Fruit fly (Drosophila melanogaster): Measurements from ENCODE around the gene CG15529.

CG15529 gene

dm6 chr3R:30153864-30154263, 2.0 kb downstream of the CG15529 start:
- TF ChIP-seq Pif1A (GFP tag; optimal IDR thresholded peaks at IDR 0.05): no peak
- TF ChIP-seq CG14655 (GFP tag; optimal IDR thresholded peaks at IDR 0.05): no peak
- TF ChIP-seq CG8159 (tag; optimal IDR thresholded peaks at IDR 0.05): no peak
- peak; percentile 17; the same call in 1 of the 3 replicates for TF ChIP-seq CG4496 (GFP tag; IDR thresholded peaks at IDR 0.05)
- TF ChIP-seq CG32121 (GFP tag; IDR thresholded peaks at IDR 0.05): no peak
- TF ChIP-seq Pif1B (GFP tag; optimal IDR thresholded peaks at IDR 0.05): no peak
- TF ChIP-seq CG10348 (GFP tag; IDR thresholded peaks at IDR 0.05): no peak

- peak; percentile 46 for TF ChIP-seq CG32121 (GFP tag; IDR thresholded peaks at IDR 0.05)
- no peak for TF ChIP-seq CG8301 (tag; optimal IDR thresholded peaks at IDR 0.05)
- TF ChIP-seq CG14655 (GFP tag; optimal IDR thresholded peaks at IDR 0.05): peak; percentile 33
- no peak for TF ChIP-seq CG9948 (tag; optimal IDR thresholded peaks at IDR 0.05)
- peak; percentile 59; the same call in 1 of the 2 replicates for TF ChIP-seq Ets98B (GFP tag; IDR thresholded peaks at IDR 0.05)
- TF ChIP-seq Pif1B (GFP tag; optimal IDR thresholded peaks at IDR 0.05): peak; percentile 30
- no peak for TF ChIP-seq CG10348 (GFP tag; IDR thresholded peaks at IDR 0.05)
- TF ChIP-seq Snoo (tag; optimal IDR thresholded peaks at IDR 0.05): no peak
- no peak for TF ChIP-seq CG17806 (tag; optimal IDR thresholded peaks at IDR 0.05)
- no peak for TF ChIP-seq CG15710 (tag; optimal IDR thresholded peaks at IDR 0.05)
- TF ChIP-seq Pif1A (GFP tag; optimal IDR thresholded peaks at IDR 0.05): peak; percentile 38
- no peak for TF ChIP-seq D1 (tag; optimal IDR thresholded peaks at IDR 0.05)
- TF ChIP-seq fd96Ca (GFP tag; IDR thresholded peaks at IDR 0.05): 0 out of 3 replicates have a peak, but pooled peaks have one; percentile 27
- no peak for TF ChIP-seq CG8159 (tag; optimal IDR thresholded peaks at IDR 0.05)
- TF ChIP-seq EcR (GFP tag; optimal IDR thresholded peaks at IDR 0.05): no peak
- TF ChIP-seq rn (GFP tag; IDR thresholded peaks at IDR 0.05): no peak
- TF ChIP-seq gl (tag; optimal IDR thresholded peaks at IDR 0.05): no peak
- no peak for TF ChIP-seq CG34367 (tag; optimal IDR thresholded peaks at IDR 0.05)
- TF ChIP-seq CG12605 (GFP tag; IDR thresholded peaks at IDR 0.05): peak; percentile 24; the same call in 1 of the 2 replicates
- peak; percentile 76 for TF ChIP-seq CG4496 (GFP tag; IDR thresholded peaks at IDR 0.05)
- TF ChIP-seq CG13204 (GFP tag; optimal IDR thresholded peaks at IDR 0.05): peak; percentile 36
These were observed 8.6 kb downstream of the CG15529 start, which contains the start of gene CG11498 for dm6 chr3R:30160312-30160942. TSS of gene CG11498 (minus strand) at chr3R:30160473.

- no peak for TF ChIP-seq CG8301 (tag; optimal IDR thresholded peaks at IDR 0.05)
- peak; percentile 32; the same call in 1 of the 2 replicates for TF ChIP-seq Ets98B (GFP tag; IDR thresholded peaks at IDR 0.05)
- TF ChIP-seq Snoo (tag; optimal IDR thresholded peaks at IDR 0.05): no peak
These were observed 11.4 kb downstream of the CG15529 start for dm6 chr3R:30163228-30163627.

dm6 chr3R:30164162-30164561, 12.3 kb downstream of the CG15529 start:
- no peak for TF ChIP-seq gl (tag; optimal IDR thresholded peaks at IDR 0.05)
- TF ChIP-seq Snoo (tag; optimal IDR thresholded peaks at IDR 0.05): peak; percentile 12
- TF ChIP-seq rn (GFP tag; IDR thresholded peaks at IDR 0.05): peak; percentile 59; the same call in 1 of the 2 replicates
- TF ChIP-seq Ets98B (GFP tag; IDR thresholded peaks at IDR 0.05): peak; percentile 87
- no peak for TF ChIP-seq CG34367 (tag; optimal IDR thresholded peaks at IDR 0.05)
- TF ChIP-seq fd96Ca (GFP tag; IDR thresholded peaks at IDR 0.05): peak; percentile 85
- no peak for TF ChIP-seq CG8159 (tag; optimal IDR thresholded peaks at IDR 0.05)
- TF ChIP-seq EcR (GFP tag; optimal IDR thresholded peaks at IDR 0.05): no peak
- peak; percentile 70 for TF ChIP-seq CG12605 (GFP tag; IDR thresholded peaks at IDR 0.05)
- no peak for TF ChIP-seq CG10348 (GFP tag; IDR thresholded peaks at IDR 0.05)
- TF ChIP-seq CG15710 (tag; optimal IDR thresholded peaks at IDR 0.05): no peak
- no peak for TF ChIP-seq D1 (tag; optimal IDR thresholded peaks at IDR 0.05)
- TF ChIP-seq CG17806 (tag; optimal IDR thresholded peaks at IDR 0.05): peak; percentile 32
- peak; percentile 5 for TF ChIP-seq CG9948 (tag; optimal IDR thresholded peaks at IDR 0.05)
- peak; percentile 46 for TF ChIP-seq Pif1A (GFP tag; optimal IDR thresholded peaks at IDR 0.05)
- peak; percentile 72 for TF ChIP-seq CG8301 (tag; optimal IDR thresholded peaks at IDR 0.05)
- peak; percentile 57 for TF ChIP-seq Pif1B (GFP tag; optimal IDR thresholded peaks at IDR 0.05)
- peak; percentile 77 for TF ChIP-seq CG14655 (GFP tag; optimal IDR thresholded peaks at IDR 0.05)
- TF ChIP-seq CG32121 (GFP tag; IDR thresholded peaks at IDR 0.05): peak; percentile 92
- peak; percentile 88 for TF ChIP-seq CG4496 (GFP tag; IDR thresholded peaks at IDR 0.05)
- TF ChIP-seq CG13204 (GFP tag; optimal IDR thresholded peaks at IDR 0.05): no peak

dm6 chr3R:30166159-30166784, 14.4 kb downstream of the CG15529 start, which contains the start of gene VhaAC45RP:
TSS of gene VhaAC45RP (minus strand) at chr3R:30166419.
- TF ChIP-seq CG14655 (GFP tag; optimal IDR thresholded peaks at IDR 0.05) (no peak), CG34367 (tag; optimal IDR thresholded peaks at IDR 0.05) (no peak), CG12605 (GFP tag; IDR thresholded peaks at IDR 0.05) (no peak), CG8159 (tag; optimal IDR thresholded peaks at IDR 0.05) (no peak), Pif1A (GFP tag; optimal IDR thresholded peaks at IDR 0.05) (no peak), Snoo (tag; optimal IDR thresholded peaks at IDR 0.05) (no peak)

All from whole organism, pupa.